Fruit fly (Drosophila melanogaster) whole organism, pupa: Measurements from ENCODE around the gene ND-B17.
A peak's percentile ranks its signal among the peaks of the same experiment; 100 is the strongest.

Experiments used
- CG13204 ChIP-seq: fragments of 200-800 bp; sonication (Bioruptor generic); optimal IDR thresholded peaks from 2 replicates; lab custom pipeline; 2018; ENCODE audit warnings: missing biosample characterization, mild to moderate bottlenecking, missing genetic modification characterization, moderate library complexity
- CG14655 ChIP-seq: fragments of 200-800 bp; sonication (Bioruptor generic); optimal IDR thresholded peaks from 3 replicates; lab custom pipeline; 2017; ENCODE audit warnings: mild to moderate bottlenecking, missing biosample characterization, missing genetic modification reagents, missing genetic modification characterization
- CG15710 ChIP-seq: fragments of 200-800 bp; sonication (Bioruptor generic); optimal IDR thresholded peaks from 2 replicates; lab custom pipeline; 2018; ENCODE audit warnings: missing biosample characterization, mild to moderate bottlenecking, missing genetic modification characterization, moderate library complexity
- CG17806 ChIP-seq: fragments of 200-800 bp; sonication (Bioruptor generic); optimal IDR thresholded peaks from 2 replicates; lab custom pipeline; 2018; ENCODE audit warnings: missing biosample characterization, mild to moderate bottlenecking, missing genetic modification characterization, moderate library complexity
- CG8159 ChIP-seq: fragments of 200-800 bp; sonication (Bioruptor generic); optimal IDR thresholded peaks from 3 replicates; lab custom pipeline; 2018; ENCODE audit warnings: missing biosample characterization, mild to moderate bottlenecking, missing genetic modification characterization, moderate library complexity
- D1 ChIP-seq: fragments of 200-800 bp; sonication (Bioruptor generic); optimal IDR thresholded peaks from 2 replicates; lab custom pipeline; 2018; ENCODE audit warnings: missing biosample characterization, mild to moderate bottlenecking, missing genetic modification characterization, moderate library complexity
- Ets98B ChIP-seq: fragments of 200-800 bp; sonication (Bioruptor generic); IDR thresholded peaks from 2 replicates; pipeline ENCODE4 v1.3.6; 2022; ENCODE audit warnings: missing biosample characterization, missing genetic modification characterization
- Pif1A ChIP-seq: fragments of 200-800 bp; sonication (Bioruptor generic); optimal IDR thresholded peaks from 3 replicates; lab custom pipeline; 2016; ENCODE audit warnings: missing biosample characterization, missing genetic modification characterization
- Snoo ChIP-seq: fragments of 200-800 bp; sonication (Bioruptor generic); optimal IDR thresholded peaks from 3 replicates; lab custom pipeline; 2017; ENCODE audit warnings: missing biosample characterization, mild to moderate bottlenecking, missing genetic modification characterization, inconsistent platforms
- fd96Ca ChIP-seq: fragments of 200-800 bp; sonication (Bioruptor generic); IDR thresholded peaks from 3 replicates; pipeline ENCODE4 v1.3.6; 2022; ENCODE audit warnings: missing biosample characterization, missing genetic modification characterization
- gl ChIP-seq: fragments of 200-800 bp; sonication (Bioruptor generic); optimal IDR thresholded peaks from 2 replicates; lab custom pipeline; 2018; ENCODE audit warnings: missing biosample characterization, mild to moderate bottlenecking, missing genetic modification characterization

DNA sequence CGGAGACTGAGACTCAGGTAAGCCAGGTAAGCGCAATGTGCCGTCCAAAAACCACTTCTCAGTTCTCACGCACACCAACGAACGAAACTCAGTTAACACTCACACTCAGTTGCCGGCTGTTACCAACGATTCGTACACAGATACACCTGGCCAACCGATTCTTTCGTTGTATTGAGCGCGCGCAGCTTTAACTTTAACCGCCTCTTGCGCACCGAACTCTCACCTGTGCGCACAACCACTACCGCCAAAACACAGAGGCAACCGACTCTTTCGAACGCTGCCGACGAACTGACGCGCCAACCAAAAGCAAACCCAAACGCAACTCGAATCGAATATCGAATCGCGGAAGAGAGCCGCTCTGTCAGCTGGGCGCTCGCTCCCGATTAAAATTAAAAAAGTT lies 11.6 kb upstream of the ND-B17 start, which contains the start of gene Gli:
- TF ChIP-seq Pif1A (GFP tag; lab: Kevin White, UChicago) (no peak), gl (tag; lab: Kevin White, UChicago) (peak; percentile 31), CG13204 (GFP tag; lab: Kevin White, UChicago) (no peak), Ets98B (peak; percentile 69), Snoo (tag; lab: Kevin White, UChicago) (no peak), CG14655 (GFP tag; lab: Kevin White, UChicago) (no peak), D1 (tag; lab: Kevin White, UChicago) (peak; percentile 6), CG8159 (no peak), CG17806 (tag; lab: Kevin White, UChicago) (no peak), fd96Ca (peak; percentile 6; the same call in 1 of the 3 replicates), CG15710 (no peak)
